Worm (Caenorhabditis elegans) whole organism, young adult: ENCODE results near the gene Y41E3.6.

Experiments used
- B0035.1 ChIP-seq: sonication (generic microtip); optimal IDR thresholded peaks from 2 replicates; lab custom pipeline; 2016; ENCODE audit warnings: missing genetic modification characterization, mild to moderate bottlenecking, missing compliant biosample characterization, missing genotype, missing genetic modification reagents
- B0261.1 ChIP-seq: sonication (generic microtip); optimal IDR thresholded peaks from 2 replicates; lab custom pipeline; 2016; ENCODE audit warnings: mild to moderate bottlenecking, missing genetic modification characterization, moderate library complexity, missing compliant biosample characterization
- F10E7.11 ChIP-seq: sonication (generic microtip); optimal IDR thresholded peaks from 2 replicates; lab custom pipeline; 2017; ENCODE audit warnings: mild to moderate bottlenecking, missing genetic modification characterization, moderate library complexity, missing compliant biosample characterization
- F23B12.7 ChIP-seq: sonication (generic microtip); optimal IDR thresholded peaks from 2 replicates; lab custom pipeline; 2017; ENCODE audit warnings: missing genetic modification characterization, mild to moderate bottlenecking, missing compliant biosample characterization, antibody characterized with exemption, moderate library complexity; ENCODE audit not compliant: insufficient read depth
- F33H1.4 ChIP-seq: fragments of 200-800 bp; sonication (Bioruptor generic); IDR thresholded peaks from 2 replicates; pipeline ENCODE4 v1.3.6; 2022; ENCODE audit warnings: missing genetic modification reagents, missing genetic modification characterization, missing compliant biosample characterization
- F49E8.2 ChIP-seq: sonication (generic microtip); optimal IDR thresholded peaks from 3 replicates; lab custom pipeline; 2017; ENCODE audit warnings: missing genetic modification characterization, mild to moderate bottlenecking, missing compliant biosample characterization, antibody characterized with exemption, moderate library complexity; ENCODE audit not compliant: insufficient read depth
- F55B11.4 ChIP-seq: sonication (generic microtip); optimal IDR thresholded peaks from 2 replicates; lab custom pipeline; 2016; ENCODE audit warnings: missing compliant biosample characterization, missing genetic modification characterization, borderline replicate concordance; ENCODE audit not compliant: insufficient read depth
- F57A8.1 ChIP-seq: fragments of 200-800 bp; sonication (Bioruptor generic); optimal IDR thresholded peaks from 2 replicates; lab custom pipeline; 2018; ENCODE audit warnings: mild to moderate bottlenecking, missing genetic modification characterization, moderate library complexity, missing compliant biosample characterization
- K11D2.4 ChIP-seq: fragments of 200-800 bp; sonication (Bioruptor generic); IDR thresholded peaks from 2 replicates; pipeline ENCODE4 v1.3.6; 2022; ENCODE audit warnings: missing genetic modification reagents, missing genetic modification characterization, missing compliant biosample characterization
- Y53G8AR.9 ChIP-seq: fragments of 200-800 bp; sonication (Bioruptor generic); conservative IDR thresholded peaks from 2 replicates; pipeline ENCODE4 v1.3.6; 2022; ENCODE audit warnings: missing genetic modification reagents, missing genetic modification characterization, missing compliant biosample characterization
- Y56A3A.18 ChIP-seq: fragments of 200-800 bp; sonication (Bioruptor generic); IDR thresholded peaks from 2 replicates; pipeline ENCODE4 v1.3.6; 2022; ENCODE audit warnings: missing genetic modification reagents, missing genetic modification characterization, missing compliant biosample characterization
- Y95B8A.8 ChIP-seq: fragments of 200-800 bp; sonication (Bioruptor generic); IDR thresholded peaks from 2 replicates; pipeline ENCODE4 v1.3.6; 2022; ENCODE audit warnings: missing genetic modification reagents, missing genetic modification characterization, missing compliant biosample characterization
- ama-1 ChIP-seq, 3 experiments: fragments of 150-350 bp in 1 of 3; sonication (generic microtip) in 2 of 3; optimal IDR thresholded peaks; 2 replicates each; lab custom pipeline; 2014 to 2018; ENCODE audit warnings: missing biosample characterization in 2 of 3, missing genetic modification characterization in 2 of 3, missing genetic modification reagents in 2 of 3
- aptf-3 ChIP-seq: fragments of 200-800 bp; sonication (Bioruptor generic); IDR thresholded peaks from 2 replicates; pipeline ENCODE4 v1.3.6; 2022; ENCODE audit warnings: missing genetic modification characterization, missing compliant biosample characterization
- athp-1 ChIP-seq: sonication (generic microtip); optimal IDR thresholded peaks from 2 replicates; lab custom pipeline; 2017; ENCODE audit warnings: mild to moderate bottlenecking, missing genetic modification characterization, missing compliant biosample characterization
- attf-6 ChIP-seq: fragments of 200-800 bp; sonication (Bioruptor generic); IDR thresholded peaks from 2 replicates; pipeline ENCODE4 v1.3.6; 2022; ENCODE audit warnings: missing genetic modification reagents, missing genetic modification characterization, missing compliant biosample characterization
- ccch-3 ChIP-seq: fragments of 200-800 bp; sonication (Bioruptor generic); optimal IDR thresholded peaks from 2 replicates; lab custom pipeline; 2018; ENCODE audit warnings: mild to moderate bottlenecking, missing genetic modification characterization, missing compliant biosample characterization
- cebp-1 ChIP-seq, 2 experiments: fragments of 200-800 bp in 1 of 2; sonication (Bioruptor generic) in 1 of 2; sonication (generic microtip) in 1 of 2; IDR thresholded peaks in 1 of 2; optimal IDR thresholded peaks in 1 of 2; 2 replicates each; pipeline versions ENCODE4 v1.3.6 to Lab custom; 2017 to 2022; ENCODE audit warnings: missing compliant biosample characterization in 2 of 2, missing genetic modification characterization in 2 of 2, mild to moderate bottlenecking in 1 of 2, missing genetic modification reagents in 1 of 2, moderate library complexity in 1 of 2
- cebp-2 ChIP-seq: fragments of 200-800 bp; sonication (Bioruptor generic); IDR thresholded peaks from 2 replicates; pipeline ENCODE4 v1.3.6; 2022; ENCODE audit warnings: missing genetic modification characterization, missing compliant biosample characterization
- ceh-27 ChIP-seq: fragments of 200-800 bp; sonication (Bioruptor generic); optimal IDR thresholded peaks from 2 replicates; lab custom pipeline; 2018; ENCODE audit warnings: mild to moderate bottlenecking, missing genetic modification characterization, moderate library complexity, missing compliant biosample characterization
- ceh-58 ChIP-seq: fragments of 200-800 bp; sonication (Bioruptor generic); IDR thresholded peaks from 2 replicates; pipeline ENCODE4 v1.3.6; 2022; ENCODE audit warnings: missing genetic modification characterization, missing compliant biosample characterization
- dpff-1 ChIP-seq: sonication (generic microtip); optimal IDR thresholded peaks from 2 replicates; lab custom pipeline; 2017; ENCODE audit warnings: mild to moderate bottlenecking, missing genetic modification characterization, missing compliant biosample characterization
- egrh-3 ChIP-seq: fragments of 200-800 bp; sonication (Bioruptor generic); IDR thresholded peaks from 2 replicates; pipeline ENCODE4 v1.3.6; 2022; ENCODE audit warnings: missing genetic modification reagents, missing genetic modification characterization, missing compliant biosample characterization
- ets-4 ChIP-seq: fragments of 200-800 bp; sonication (Bioruptor generic); optimal IDR thresholded peaks from 2 replicates; lab custom pipeline; 2018; ENCODE audit warnings: mild to moderate bottlenecking, missing genetic modification characterization, missing compliant biosample characterization
- fkh-3 ChIP-seq: sonication (generic microtip); optimal IDR thresholded peaks from 2 replicates; lab custom pipeline; 2016; ENCODE audit warnings: mild to moderate bottlenecking, missing genetic modification characterization, missing compliant biosample characterization
- hmg-1.2 ChIP-seq: fragments of 200-800 bp; sonication (Bioruptor generic); IDR thresholded peaks from 2 replicates; pipeline ENCODE4 v1.3.6; 2022; ENCODE audit warnings: missing genetic modification reagents, missing genetic modification characterization, missing compliant biosample characterization
- lag-1 ChIP-seq: fragments of 200-800 bp; sonication (Bioruptor generic); IDR thresholded peaks from 2 replicates; pipeline ENCODE4 v1.3.6; 2022; ENCODE audit warnings: missing genetic modification reagents, missing genetic modification characterization, missing compliant biosample characterization
- let-607 ChIP-seq, 2 experiments: fragments of 200-800 bp in 1 of 2; sonication (Bioruptor generic) in 1 of 2; sonication (generic microtip) in 1 of 2; optimal IDR thresholded peaks; 2 replicates each; lab custom pipeline; 2016 to 2018; ENCODE audit warnings: mild to moderate bottlenecking in 2 of 2, missing compliant biosample characterization in 2 of 2, missing genetic modification characterization in 2 of 2, moderate library complexity in 2 of 2, missing genotype in 1 of 2
- lin-35 ChIP-seq, 3 experiments: fragments of 150-350 bp in 2 of 3; sonication (generic microtip) in 1 of 3; optimal IDR thresholded peaks; 2 replicates each; lab custom pipeline; 2014 to 2018; ENCODE audit warnings: missing biosample characterization in 3 of 3, missing genetic modification characterization in 3 of 3, missing genetic modification reagents in 3 of 3
- madf-6 ChIP-seq: fragments of 200-800 bp; sonication (Bioruptor generic); IDR thresholded peaks from 2 replicates; pipeline ENCODE4 v1.3.6; 2022; ENCODE audit warnings: missing genetic modification reagents, missing genetic modification characterization, missing compliant biosample characterization
- nfyb-1 ChIP-seq: fragments of 200-800 bp; sonication (Bioruptor generic); IDR thresholded peaks from 2 replicates; pipeline ENCODE4 v1.3.6; 2022; ENCODE audit warnings: missing genetic modification reagents, missing genetic modification characterization, missing compliant biosample characterization
- nhr-27 ChIP-seq: fragments of 200-800 bp; sonication (Bioruptor generic); optimal IDR thresholded peaks from 2 replicates; lab custom pipeline; 2018; ENCODE audit warnings: mild to moderate bottlenecking, missing genetic modification characterization, moderate library complexity, missing compliant biosample characterization
- nhr-90 ChIP-seq: sonication (generic microtip); optimal IDR thresholded peaks from 2 replicates; lab custom pipeline; 2016; ENCODE audit warnings: missing genotype, mild to moderate bottlenecking, missing genetic modification characterization, missing compliant biosample characterization
- sdz-38 ChIP-seq: sonication (generic microtip); optimal IDR thresholded peaks from 2 replicates; lab custom pipeline; 2016; ENCODE audit warnings: missing genotype, missing genetic modification characterization, missing compliant biosample characterization
- snpc-1.1 ChIP-seq: sonication (generic microtip); optimal IDR thresholded peaks from 2 replicates; lab custom pipeline; 2017; ENCODE audit warnings: missing genetic modification characterization, mild to moderate bottlenecking, missing compliant biosample characterization, antibody characterized with exemption, moderate library complexity, missing genotype, missing genetic modification reagents; ENCODE audit not compliant: insufficient read depth
- snpc-3.4 ChIP-seq: sonication (generic microtip); optimal IDR thresholded peaks from 2 replicates; lab custom pipeline; 2017; ENCODE audit warnings: missing genetic modification characterization, mild to moderate bottlenecking, missing compliant biosample characterization, antibody characterized with exemption, moderate library complexity, missing genotype, missing genetic modification reagents
- snpc-4 ChIP-seq, 5 experiments: fragments of 150-350 bp in 1 of 5; sonication (generic microtip) in 4 of 5; optimal IDR thresholded peaks; 2 replicates each; lab custom pipeline; 2014 to 2018; ENCODE audit warnings: missing genetic modification characterization in 5 of 5, missing biosample characterization in 3 of 5, antibody characterized with exemption in 2 of 5, mild to moderate bottlenecking in 2 of 5, missing compliant biosample characterization in 2 of 5, missing genotype in 2 of 5, moderate library complexity in 2 of 5, missing genetic modification reagents in 1 of 5
- somi-1 ChIP-seq: fragments of 200-800 bp; sonication (Bioruptor generic); optimal IDR thresholded peaks from 2 replicates; lab custom pipeline; 2018; ENCODE audit warnings: mild to moderate bottlenecking, missing genetic modification characterization, missing compliant biosample characterization
- tbp1 ChIP-seq: fragments of 200-800 bp; sonication (Bioruptor generic); optimal IDR thresholded peaks from 2 replicates; lab custom pipeline; 2018; ENCODE audit warnings: mild to moderate bottlenecking, missing genetic modification characterization, missing compliant biosample characterization
- tbx-9 ChIP-seq: sonication (generic microtip); optimal IDR thresholded peaks from 2 replicates; lab custom pipeline; 2016; ENCODE audit warnings: borderline replicate concordance, missing genetic modification characterization, inconsistent platforms, missing compliant biosample characterization
- tlf-1 ChIP-seq: fragments of 200-800 bp; sonication (Bioruptor generic); optimal IDR thresholded peaks from 2 replicates; lab custom pipeline; 2018; ENCODE audit warnings: mild to moderate bottlenecking, missing genetic modification characterization, missing compliant biosample characterization
- unc-130 ChIP-seq: sonication (generic microtip); optimal IDR thresholded peaks from 2 replicates; lab custom pipeline; 2016; ENCODE audit warnings: missing genetic modification reagents, missing genetic modification characterization, missing compliant biosample characterization
- ztf-28 ChIP-seq: fragments of 200-800 bp; sonication (Bioruptor generic); IDR thresholded peaks from 2 replicates; pipeline ENCODE4 v1.3.6; 2022; ENCODE audit warnings: missing genetic modification reagents, missing genetic modification characterization, missing compliant biosample characterization

Y41E3.6 gene

ce11 chrIV:15008200-15008599 lies 1.6 kb downstream of the Y41E3.6 start:
- TF ChIP-seq attf-6 = peak; percentile 67; the same call in 1 of the 2 replicates
- TF ChIP-seq Y53G8AR.9 (GFP tag; lab: Robert Waterston, UW) = no peak
- TF ChIP-seq snpc-4 (GFP tag; optimal IDR thresholded peaks at IDR 0.05; lab: Kevin White, UChicago) = no peak
- TF ChIP-seq snpc-4 (tag; optimal IDR thresholded peaks at IDR 0.05; lab: Kevin White, UChicago) = peak in 1 of 4 experiments; percentile 71

DNA sequence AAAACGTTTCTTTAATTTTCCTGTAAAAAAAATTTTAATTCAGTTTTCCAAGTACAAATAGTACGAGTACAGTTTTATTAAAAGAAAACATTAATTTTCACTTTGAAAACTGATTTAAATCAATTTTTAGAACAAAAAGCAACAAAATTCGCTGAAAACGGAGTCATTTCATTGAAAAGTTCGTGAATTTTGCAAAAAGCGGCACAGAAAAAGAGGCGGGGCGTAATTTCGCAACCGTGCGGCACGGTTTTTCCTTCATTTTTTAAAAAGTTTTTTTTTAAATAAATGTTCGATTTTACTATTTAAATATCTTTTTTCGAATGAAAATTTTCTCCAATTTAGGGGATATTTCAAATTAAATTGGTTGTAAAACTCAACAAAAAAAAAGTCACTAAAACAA lies 4.6 kb downstream of the Y41E3.6 start:
- TF ChIP-seq snpc-1.1 (tag; lab: Kevin White, UChicago) (no peak), ets-4 (GFP tag; lab: Kevin White, UChicago) (no peak), F23B12.7 (no peak), ceh-58 (GFP tag; lab: Robert Waterston, UW) (no peak), athp-1 (peak; percentile 63), lin-35 (GFP tag; optimal IDR thresholded peaks at IDR 0.05; lab: Kevin White, UChicago) (no peak), Y95B8A.8 (no peak), Y56A3A.18 (GFP tag; lab: Robert Waterston, UW) (no peak), nhr-27 (no peak), cebp-2 (peak; percentile 87; the same call in 1 of the 2 replicates), ztf-28 (no peak), K11D2.4 (GFP tag; lab: Robert Waterston, UW) (no peak), let-607 (tag; optimal IDR thresholded peaks at IDR 0.05; lab: Kevin White, UChicago) (no peak), nhr-90 (tag; lab: Kevin White, UChicago) (no peak), B0035.1 (tag; lab: Kevin White, UChicago) (no peak), ceh-27 (no peak), unc-130 (GFP tag; lab: Kevin White, UChicago) (no peak), somi-1 (no peak), F57A8.1 (GFP tag; lab: Kevin White, UChicago) (no peak), ama-1 (optimal IDR thresholded peaks at IDR 0.05; lab: Kevin White, UChicago) (no peak), ama-1 (GFP tag; optimal IDR thresholded peaks at IDR 0.05; lab: Kevin White, UChicago) (no peak), nfyb-1 (GFP tag; lab: Robert Waterston, UW) (no peak), cebp-1 (GFP tag; IDR thresholded peaks at IDR 0.05; lab: Robert Waterston, UW) (no peak), cebp-1 (tag; optimal IDR thresholded peaks at IDR 0.05; lab: Kevin White, UChicago) (peak; percentile 55), madf-6 (GFP tag; lab: Robert Waterston, UW) (peak; percentile 36; the same call in 1 of the 2 replicates), hmg-1.2 (GFP tag; lab: Robert Waterston, UW) (no peak), F49E8.2 (no peak), ccch-3 (GFP tag; lab: Kevin White, UChicago) (no peak), B0261.1 (no peak), lag-1 (GFP tag; lab: Robert Waterston, UW) (no peak), aptf-3 (GFP tag; lab: Robert Waterston, UW) (no peak), tlf-1 (GFP tag; lab: Kevin White, UChicago) (no peak), dpff-1 (tag; lab: Kevin White, UChicago) (peak; percentile 26), F55B11.4 (tag; lab: Kevin White, UChicago) (no peak), tbx-9 (tag; lab: Kevin White, UChicago) (no peak), tbp1 (GFP tag; lab: Kevin White, UChicago) (peak; percentile 27), egrh-3 (no peak), attf-6 (peak; percentile 59), fkh-3 (tag; lab: Kevin White, UChicago) (no peak), F33H1.4 (GFP tag; lab: Robert Waterston, UW) (no peak), snpc-3.4 (no peak), sdz-38 (tag; lab: Kevin White, UChicago) (no peak), F10E7.11 (tag; lab: Kevin White, UChicago) (no peak), snpc-4 (GFP tag; optimal IDR thresholded peaks at IDR 0.05; lab: Kevin White, UChicago) (no peak), snpc-4 (tag; optimal IDR thresholded peaks at IDR 0.05; lab: Kevin White, UChicago) (peak in 1 of 4 experiments; percentile 71)
